Worm (Caenorhabditis elegans): Measurements from ENCODE around the gene F58F9.1.
"Not testable (repeated sequence)": the region's sequence is repeated elsewhere in the genome, so short reads cannot be mapped to it uniquely, and the experiment has no call there.

Gene F58F9.1

ce11 chrIV:6239993-6240392 lies 9.6 kb upstream of the F58F9.1 start, which contains the start of gene F58F9.9:
Gene F58F9.9 (plus strand): TSS chrIV:6240293.
- TF ChIP-seq unc-62 (GFP tag; optimal IDR thresholded peaks at IDR 0.05), result no peak

- no peak for TF ChIP-seq unc-62 (GFP tag; optimal IDR thresholded peaks at IDR 0.05)
Measured at ce11 chrIV:6248486-6248885, 1.2 kb upstream of the F58F9.1 start, which contains the start of gene acox-3. Gene acox-3 (minus strand): TSS chrIV:6248492.

- TF ChIP-seq unc-62 (GFP tag; optimal IDR thresholded peaks at IDR 0.05), result not testable (repeated sequence)
Measured at ce11 chrIV:6253000-6253399, 3.4 kb downstream of the F58F9.1 start, which contains the start of gene T13A10.2. Gene T13A10.2 (plus strand): TSS chrIV:6253300.

ce11 chrIV:6254635-6255034 lies 5.0 kb downstream of the F58F9.1 start, which contains the start of gene T13A10.64:
Gene T13A10.64 (plus strand): TSS chrIV:6254935.
- no peak for TF ChIP-seq unc-62 (GFP tag; optimal IDR thresholded peaks at IDR 0.05)

ce11 chrIV:6258967-6259366 lies 9.3 kb downstream of the F58F9.1 start:
- no peak for TF ChIP-seq unc-62 (GFP tag; optimal IDR thresholded peaks at IDR 0.05)

- TF ChIP-seq unc-62 (GFP tag; optimal IDR thresholded peaks at IDR 0.05), result no peak
Measured at ce11 chrIV:6259732-6260131, 10.1 kb downstream of the F58F9.1 start, which contains the start of gene nlp-16. Gene nlp-16 (minus strand): TSS chrIV:6259832.

- no peak for TF ChIP-seq unc-62 (GFP tag; optimal IDR thresholded peaks at IDR 0.05)
Measured at ce11 chrIV:6263244-6263643, 13.6 kb downstream of the F58F9.1 start, which contains the start of gene srv-28. Gene srv-28 (minus strand): TSS chrIV:6263344.

- no peak for TF ChIP-seq unc-62 (GFP tag; optimal IDR thresholded peaks at IDR 0.05)
Measured at ce11 chrIV:6266499-6266898, 16.9 kb downstream of the F58F9.1 start, which contains the start of gene srv-29. Gene srv-29 (minus strand): TSS chrIV:6266599.

ce11 chrIV:6269346-6269745 lies 19.7 kb downstream of the F58F9.1 start, which contains the start of gene srv-30:
Gene srv-30 (minus strand): TSS chrIV:6269446.
- no peak for TF ChIP-seq unc-62 (GFP tag; optimal IDR thresholded peaks at IDR 0.05)

ce11 chrIV:6271923-6272322 lies 22.3 kb downstream of the F58F9.1 start, which contains the start of gene srv-31:
Gene srv-31 (minus strand): TSS chrIV:6272023.
- no peak for TF ChIP-seq unc-62 (GFP tag; optimal IDR thresholded peaks at IDR 0.05)

ce11 chrIV:6275671-6276209 lies 26.1 kb downstream of the F58F9.1 start, which contains the start of the genes aat-4 and T13A10.1:
Gene aat-4 (minus strand): TSS chrIV:6275721.
Gene T13A10.1 (plus strand): TSS chrIV:6276081.
- no peak for TF ChIP-seq unc-62 (GFP tag; optimal IDR thresholded peaks at IDR 0.05)

ce11 chrIV:6279392-6279791 lies 29.8 kb downstream of the F58F9.1 start, which contains the start of gene sams-5:
Gene sams-5 (minus strand): TSS chrIV:6279522.
- TF ChIP-seq unc-62 (GFP tag; optimal IDR thresholded peaks at IDR 0.05), result no peak

ce11 chrIV:6282143-6282542 lies 32.5 kb downstream of the F58F9.1 start, which contains the start of gene srv-32:
Gene srv-32 (minus strand): TSS chrIV:6282243.
- TF ChIP-seq unc-62 (GFP tag; optimal IDR thresholded peaks at IDR 0.05), result no peak

- TF ChIP-seq unc-62 (GFP tag; optimal IDR thresholded peaks at IDR 0.05), result no peak
Measured at ce11 chrIV:6284277-6284676, 34.6 kb downstream of the F58F9.1 start, which contains the start of gene ops-1. Gene ops-1 (minus strand): TSS chrIV:6284377.

ce11 chrIV:6290741-6291140 lies 41.1 kb downstream of the F58F9.1 start, which contains the start of gene srv-24:
Gene srv-24 (minus strand): TSS chrIV:6290841.
- no peak for TF ChIP-seq unc-62 (GFP tag; optimal IDR thresholded peaks at IDR 0.05)

- no peak for TF ChIP-seq unc-62 (GFP tag; optimal IDR thresholded peaks at IDR 0.05)
Measured at ce11 chrIV:6294081-6294480, 44.4 kb downstream of the F58F9.1 start, which contains the start of gene hil-2. Gene hil-2 (plus strand): TSS chrIV:6294240.

ce11 chrIV:6298253-6298652 lies 48.6 kb downstream of the F58F9.1 start, which contains the start of gene srv-27:
Gene srv-27 (minus strand): TSS chrIV:6298353.
- no peak for TF ChIP-seq unc-62 (GFP tag; optimal IDR thresholded peaks at IDR 0.05)

Measured in whole organism, dauer.